Worm (Caenorhabditis elegans): ENCODE measurements around the gene F56D6.19.
"Not testable (repeated sequence)": the region's sequence is repeated elsewhere in the genome, so short reads cannot be mapped to it uniquely, and the experiment has no call there.

Gene F56D6.19

ce11 chrIV:3921898-3922297, 7.3 kb downstream of the F56D6.19 start, which contains the start of gene clec-67:
Gene clec-67 (plus strand): TSS chrIV:3922165.
- TF ChIP-seq tbx-11 (GFP tag; IDR thresholded peaks at IDR 0.05) (no peak), scrt-1 (GFP tag; IDR thresholded peaks at IDR 0.05) (no peak), sea-1 (GFP tag; conservative IDR thresholded peaks at IDR 0.05) (no peak), tbx-37 (GFP tag; conservative IDR thresholded peaks at IDR 0.05) (no peak), B0310.2 (tag; optimal IDR thresholded peaks at IDR 0.05) (no peak), hmbx-1 (tag; optimal IDR thresholded peaks at IDR 0.05) (no peak), hnd-1 (tag; optimal IDR thresholded peaks at IDR 0.05) (no peak), aly-1 (tag; optimal IDR thresholded peaks at IDR 0.05) (no peak), hmg-4 (GFP tag; optimal IDR thresholded peaks at IDR 0.05) (no peak), pes-1 (GFP tag; IDR thresholded peaks at IDR 0.05) (no peak), ceh-36 (tag; optimal IDR thresholded peaks at IDR 0.05) (no peak)

ce11 chrIV:3926117-3926516, 11.6 kb downstream of the F56D6.19 start, which contains the start of gene clec-68:
Gene clec-68 (plus strand): TSS chrIV:3926417.
- TF ChIP-seq flt-1 (GFP tag; IDR thresholded peaks at IDR 0.05) (no peak), F13C5.2 (tag; optimal IDR thresholded peaks at IDR 0.05) (no peak), tra-4 (tag; optimal IDR thresholded peaks at IDR 0.05) (no peak), scrt-1 (GFP tag; IDR thresholded peaks at IDR 0.05) (no peak), tbx-37 (GFP tag; conservative IDR thresholded peaks at IDR 0.05) (no peak), hmbx-1 (tag; optimal IDR thresholded peaks at IDR 0.05) (no peak), ama-1 (optimal IDR thresholded peaks at IDR 0.05) (no peak), hmg-4 (GFP tag; optimal IDR thresholded peaks at IDR 0.05) (no peak), tbx-11 (GFP tag; IDR thresholded peaks at IDR 0.05) (no peak), sea-1 (GFP tag; conservative IDR thresholded peaks at IDR 0.05) (no peak)

ce11 chrIV:3932408-3932807, 17.8 kb downstream of the F56D6.19 start, which contains the start of gene clec-70:
Gene clec-70 (plus strand): TSS chrIV:3932708.
- TF ChIP-seq sea-1 (GFP tag; conservative IDR thresholded peaks at IDR 0.05); ceh-36 (tag; optimal IDR thresholded peaks at IDR 0.05); flt-1 (GFP tag; IDR thresholded peaks at IDR 0.05): not testable (repeated sequence)

- no peak for TF ChIP-seq hmg-4 (GFP tag; optimal IDR thresholded peaks at IDR 0.05)
- no peak for TF ChIP-seq ceh-13 (GFP tag; optimal IDR thresholded peaks at IDR 0.05)
- no peak for TF ChIP-seq hnd-1 (tag; optimal IDR thresholded peaks at IDR 0.05)
- TF ChIP-seq hmbx-1 (tag; optimal IDR thresholded peaks at IDR 0.05): no peak
- no peak for TF ChIP-seq B0310.2 (tag; optimal IDR thresholded peaks at IDR 0.05)
- no peak for TF ChIP-seq ama-1 (optimal IDR thresholded peaks at IDR 0.05)
- TF ChIP-seq tra-4 (tag; optimal IDR thresholded peaks at IDR 0.05): no peak
- TF ChIP-seq aly-1 (tag; optimal IDR thresholded peaks at IDR 0.05): no peak
- no peak for TF ChIP-seq sea-1 (GFP tag; conservative IDR thresholded peaks at IDR 0.05)
- TF ChIP-seq scrt-1 (GFP tag; IDR thresholded peaks at IDR 0.05): no peak
- TF ChIP-seq tbx-37 (GFP tag; conservative IDR thresholded peaks at IDR 0.05): no peak
- no peak for TF ChIP-seq ets-7 (tag; optimal IDR thresholded peaks at IDR 0.05)
- no peak for TF ChIP-seq tbx-11 (GFP tag; IDR thresholded peaks at IDR 0.05)
- TF ChIP-seq pes-1 (GFP tag; IDR thresholded peaks at IDR 0.05): no peak
- no peak for TF ChIP-seq ceh-36 (tag; optimal IDR thresholded peaks at IDR 0.05)
- TF ChIP-seq flt-1 (GFP tag; IDR thresholded peaks at IDR 0.05): no peak
- no peak for TF ChIP-seq F13C5.2 (tag; optimal IDR thresholded peaks at IDR 0.05)
Observed at ce11 chrIV:3937097-3937496, 22.5 kb downstream of the F56D6.19 start, which contains the start of gene clec-71. Gene clec-71 (plus strand): TSS chrIV:3937458.

ce11 chrIV:3941658-3942328, 27.2 kb downstream of the F56D6.19 start, which contains the start of gene clec-174:
Gene clec-174 (minus strand): TSS chrIV:3941708.
- TF ChIP-seq hnd-1 (tag; optimal IDR thresholded peaks at IDR 0.05): no peak
- no peak for TF ChIP-seq ceh-36 (tag; optimal IDR thresholded peaks at IDR 0.05)
- TF ChIP-seq hmg-4 (GFP tag; optimal IDR thresholded peaks at IDR 0.05): no peak
- TF ChIP-seq pes-1 (GFP tag; IDR thresholded peaks at IDR 0.05): no peak
- no peak for TF ChIP-seq ama-1 (optimal IDR thresholded peaks at IDR 0.05)

ce11 chrIV:3943003-3943402, 28.4 kb downstream of the F56D6.19 start, which contains the start of gene Y46C8AL.11:
Gene Y46C8AL.11 (plus strand): TSS chrIV:3943303.
- TF ChIP-seq ceh-36 (tag; optimal IDR thresholded peaks at IDR 0.05): no peak
- no peak for TF ChIP-seq hmbx-1 (tag; optimal IDR thresholded peaks at IDR 0.05)
- no peak for TF ChIP-seq flt-1 (GFP tag; IDR thresholded peaks at IDR 0.05)
- TF ChIP-seq sea-1 (GFP tag; conservative IDR thresholded peaks at IDR 0.05): no peak
- no peak for TF ChIP-seq ceh-13 (GFP tag; optimal IDR thresholded peaks at IDR 0.05)
- no peak for TF ChIP-seq hmg-4 (GFP tag; optimal IDR thresholded peaks at IDR 0.05)
- no peak for TF ChIP-seq F13C5.2 (tag; optimal IDR thresholded peaks at IDR 0.05)
- TF ChIP-seq B0310.2 (tag; optimal IDR thresholded peaks at IDR 0.05): no peak
- no peak for TF ChIP-seq ets-7 (tag; optimal IDR thresholded peaks at IDR 0.05)
- no peak for TF ChIP-seq hnd-1 (tag; optimal IDR thresholded peaks at IDR 0.05)
- TF ChIP-seq pes-1 (GFP tag; IDR thresholded peaks at IDR 0.05): no peak
- no peak for TF ChIP-seq tbx-11 (GFP tag; IDR thresholded peaks at IDR 0.05)
- no peak for TF ChIP-seq scrt-1 (GFP tag; IDR thresholded peaks at IDR 0.05)
- TF ChIP-seq tbx-37 (GFP tag; conservative IDR thresholded peaks at IDR 0.05): no peak
- TF ChIP-seq tra-4 (tag; optimal IDR thresholded peaks at IDR 0.05): no peak
- TF ChIP-seq aly-1 (tag; optimal IDR thresholded peaks at IDR 0.05): no peak
- no peak for TF ChIP-seq ama-1 (optimal IDR thresholded peaks at IDR 0.05)

- TF ChIP-seq ama-1 (optimal IDR thresholded peaks at IDR 0.05): no peak
- no peak for TF ChIP-seq B0310.2 (tag; optimal IDR thresholded peaks at IDR 0.05)
Observed at ce11 chrIV:3944459-3944858, 29.9 kb downstream of the F56D6.19 start, which contains the start of gene clec-72. Gene clec-72 (plus strand): TSS chrIV:3944816.
